Worm (Caenorhabditis elegans) whole organism, young adult: ENCODE measurements around the gene ddr-1.

Experiments used
- lin-35 ChIP-seq, 3 experiments: fragments of 150-350 bp in 2 of 3; sonication (generic microtip) in 1 of 3; optimal IDR thresholded peaks; 2 replicates each; lab custom pipeline; 2014 to 2018; ENCODE audit warnings: missing biosample characterization in 3 of 3, missing genetic modification characterization in 3 of 3, missing genetic modification reagents in 3 of 3
- zim-3 ChIP-seq: sonication (generic microtip); optimal IDR thresholded peaks from 2 replicates; lab custom pipeline; 2017; ENCODE audit warnings: mild to moderate bottlenecking, missing genetic modification characterization, moderate library complexity, missing compliant biosample characterization

DNA sequence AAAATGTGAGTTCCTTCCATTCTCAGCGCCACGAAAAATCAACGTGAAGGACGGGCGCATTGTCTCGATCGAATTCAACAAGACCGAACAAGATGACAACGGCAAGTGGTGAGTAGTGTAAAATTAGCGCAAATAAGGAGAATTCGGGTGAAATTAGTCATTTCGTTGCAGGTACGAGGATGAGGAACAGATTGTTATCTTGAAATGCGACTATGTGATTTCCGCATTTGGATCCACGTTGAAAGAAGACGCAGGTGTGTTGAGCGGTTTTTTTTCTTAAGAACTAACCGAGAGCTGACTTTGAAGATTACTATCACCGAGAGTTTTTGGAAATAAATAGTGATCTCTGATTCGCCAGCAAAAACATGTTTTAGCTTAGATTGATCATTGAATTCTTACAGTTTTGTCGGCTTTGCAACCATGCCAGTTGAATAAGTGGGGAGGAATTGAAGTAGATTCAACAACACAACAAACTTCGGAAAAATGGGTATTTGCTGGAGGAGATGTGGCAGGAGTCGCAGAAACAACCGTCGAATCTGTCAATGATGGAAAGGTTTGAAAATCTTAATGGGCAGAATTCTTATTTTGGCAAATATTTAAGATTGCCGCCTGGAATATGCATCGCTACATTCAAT is 9.2 kb downstream of the ddr-1 start:
- TF ChIP-seq lin-35 (GFP tag; optimal IDR thresholded peaks at IDR 0.05; lab: Kevin White, UChicago) (no peak), zim-3 (tag; lab: Kevin White, UChicago) (no peak)
